Fruit fly (Drosophila melanogaster): ENCODE data around the gene Kaz.

Gene Kaz

DNA sequence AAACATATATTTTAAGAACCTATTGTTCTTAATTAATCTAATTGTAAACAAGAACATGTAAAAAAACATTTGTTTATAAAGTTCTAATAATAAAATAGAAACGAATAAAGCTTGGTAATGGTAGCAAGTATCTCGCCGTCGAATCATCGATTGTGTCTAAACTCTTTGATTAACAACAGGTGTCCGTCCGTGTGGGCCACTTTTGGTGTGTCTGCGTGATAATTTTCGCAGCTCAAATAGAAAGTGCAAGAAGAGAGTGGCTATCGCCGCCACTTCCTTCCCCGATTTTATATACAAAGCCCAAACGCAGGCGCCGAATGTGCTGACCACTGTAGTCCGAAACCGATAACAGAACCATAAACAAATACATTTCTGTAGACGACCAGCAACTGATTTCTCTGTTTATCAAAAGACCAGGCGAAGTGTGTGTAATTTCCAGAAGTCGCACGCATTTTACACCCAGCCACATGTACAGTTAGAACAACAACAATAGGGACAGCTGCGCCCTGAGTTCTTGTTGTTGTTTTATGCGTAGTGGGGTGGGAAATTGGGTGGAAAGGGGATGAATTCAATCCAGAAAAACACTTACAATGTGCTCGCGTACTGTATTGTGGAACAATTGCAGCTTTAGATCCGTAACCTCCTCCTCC, 16.6 kb downstream of the Kaz start (continued):
- no peak for TF ChIP-seq CG10543 (GFP tag; optimal IDR thresholded peaks at IDR 0.05)
- peak; percentile 8 for TF ChIP-seq Hand (GFP tag; optimal IDR thresholded peaks at IDR 0.05)
- TF ChIP-seq kah (GFP tag; optimal IDR thresholded peaks at IDR 0.05) = peak; percentile 87
- peak; percentile 99 for TF ChIP-seq CG4360 (GFP tag; IDR thresholded peaks at IDR 0.05)
- peak; percentile 79; the same call in 2 of the 3 replicates for TF ChIP-seq CG2199 (GFP tag; IDR thresholded peaks at IDR 0.05)
- peak; percentile 15; the same call in 1 of the 3 replicates for TF ChIP-seq CG34422 (GFP tag; IDR thresholded peaks at IDR 0.05)
- TF ChIP-seq CG8089 (GFP tag; optimal IDR thresholded peaks at IDR 0.05) = no peak
- TF ChIP-seq fd3F (GFP tag; optimal IDR thresholded peaks at IDR 0.05) = no peak
- peak; percentile 32; the same call in 1 of the 2 replicates for TF ChIP-seq Bgb (GFP tag; IDR thresholded peaks at IDR 0.05; ENCODE audit: partially characterized antibody)
- no peak for TF ChIP-seq bigmax (GFP tag; optimal IDR thresholded peaks at IDR 0.05)
- no peak for TF ChIP-seq Hmx (GFP tag; optimal IDR thresholded peaks at IDR 0.05)
- no peak for TF ChIP-seq unpg (GFP tag; optimal IDR thresholded peaks at IDR 0.05)
- no peak for TF ChIP-seq CG17328 (GFP tag; IDR thresholded peaks at IDR 0.05)
- TF ChIP-seq wek (GFP tag; optimal IDR thresholded peaks at IDR 0.05) = no peak
- TF ChIP-seq ap (GFP tag; IDR thresholded peaks at IDR 0.05) = no peak
- no peak for TF ChIP-seq Dek (tag; optimal IDR thresholded peaks at IDR 0.05)
- TF ChIP-seq Gug (GFP tag; IDR thresholded peaks at IDR 0.05) = no peak
- TF ChIP-seq CG16813 (GFP tag; IDR thresholded peaks at IDR 0.05; ENCODE audit: partially characterized antibody) = no peak
- TF ChIP-seq CoRest (tag; optimal IDR thresholded peaks at IDR 0.05) = no peak
- TF ChIP-seq Mes4 (GFP tag; optimal IDR thresholded peaks at IDR 0.05) = no peak
- TF ChIP-seq luna (GFP tag; optimal IDR thresholded peaks at IDR 0.05) = no peak
- TF ChIP-seq CG17568 (GFP tag; optimal IDR thresholded peaks at IDR 0.05) = no peak
- no peak for TF ChIP-seq Spps (tag; optimal IDR thresholded peaks at IDR 0.05)
- no peak for TF ChIP-seq Chrac-16 (GFP tag; optimal IDR thresholded peaks at IDR 0.05)
- peak; percentile 25 for TF ChIP-seq mirr (GFP tag; optimal IDR thresholded peaks at IDR 0.05)
- TF ChIP-seq CG11247 (GFP tag; IDR thresholded peaks at IDR 0.05) = no peak
- 0 out of 2 replicates have a peak, but pooled peaks have one; percentile 20 for TF ChIP-seq chm (GFP tag; IDR thresholded peaks at IDR 0.05)
- no peak for TF ChIP-seq CG3847 (GFP tag; IDR thresholded peaks at IDR 0.05)
- TF ChIP-seq CG12219 (GFP tag; optimal IDR thresholded peaks at IDR 0.05) = no peak
- TF ChIP-seq hkb (optimal IDR thresholded peaks at IDR 0.05) = no peak
- no peak for TF ChIP-seq hkb (GFP tag; IDR thresholded peaks at IDR 0.05)
- TF ChIP-seq croc (GFP tag; conservative IDR thresholded peaks at IDR 0.05) = no peak
- TF ChIP-seq sc (optimal IDR thresholded peaks at IDR 0.05) = no peak
- TF ChIP-seq sc (GFP tag; optimal IDR thresholded peaks at IDR 0.05) = no peak
- TF ChIP-seq ci (GFP tag; IDR thresholded peaks at IDR 0.05) = peak; percentile 11; the same call in 1 of the 3 replicates
- no peak for TF ChIP-seq nerfin-2 (GFP tag; IDR thresholded peaks at IDR 0.05; ENCODE audit: partially characterized antibody)
- TF ChIP-seq sr (GFP tag; IDR thresholded peaks at IDR 0.05) = no peak
- TF ChIP-seq oc (tag; optimal IDR thresholded peaks at IDR 0.05) = no peak
- no peak for TF ChIP-seq CG8290 (GFP tag; optimal IDR thresholded peaks at IDR 0.05)
- TF ChIP-seq CG8290 (tag; optimal IDR thresholded peaks at IDR 0.05) = peak in 1 of 2 experiments; percentile 20
- no peak for TF ChIP-seq CG6689 (GFP tag; IDR thresholded peaks at IDR 0.05)
- no peak for TF ChIP-seq fu2 (GFP tag; optimal IDR thresholded peaks at IDR 0.05)
- TF ChIP-seq CG10654 (GFP tag; optimal IDR thresholded peaks at IDR 0.05) = no peak
- no peak for TF ChIP-seq Doc3 (GFP tag; IDR thresholded peaks at IDR 0.05; ENCODE audit: partially characterized antibody)
- TF ChIP-seq sima (GFP tag; optimal IDR thresholded peaks at IDR 0.05) = no peak
- no peak for TF ChIP-seq dimm (GFP tag; IDR thresholded peaks at IDR 0.05)
- no peak for TF ChIP-seq HHEX (GFP tag; optimal IDR thresholded peaks at IDR 0.05)
- no peak for TF ChIP-seq CG12391 (tag; optimal IDR thresholded peaks at IDR 0.05)
- peak; percentile 68 for TF ChIP-seq ewg (GFP tag; optimal IDR thresholded peaks at IDR 0.05)
- TF ChIP-seq hth (optimal IDR thresholded peaks at IDR 0.05) = no peak
- no peak for TF ChIP-seq lmd (GFP tag; IDR thresholded peaks at IDR 0.05)
- no peak for TF ChIP-seq eve (GFP tag; optimal IDR thresholded peaks at IDR 0.05)

Measured in whole organism, embryonic.